Worm (Caenorhabditis elegans): ENCODE data around the gene K07B1.4.

The K07B1.4 gene

ce11 chrV:9332611-9333315, 4.0 kb downstream of the K07B1.4 start:
- TF ChIP-seq nhr-11 (tag; optimal IDR thresholded peaks at IDR 0.05) (peak; percentile 20), unc-62 (GFP tag; optimal IDR thresholded peaks at IDR 0.05 in 1 of 2) (peak in 1 of 2 experiments; percentile 37), unc-62 (tag; optimal IDR thresholded peaks at IDR 0.05) (no peak), lin-38 (GFP tag; IDR thresholded peaks at IDR 0.05) (no peak), lin-15B (tag; optimal IDR thresholded peaks at IDR 0.05) (no peak), daf-16 (GFP tag; optimal IDR thresholded peaks at IDR 0.05) (no peak), daf-16 (tag; optimal IDR thresholded peaks at IDR 0.05) (peak; percentile 40), nhr-76 (tag; optimal IDR thresholded peaks at IDR 0.05) (no peak), aha-1 (tag) (peak; percentile 95), dve-1 (tag; optimal IDR thresholded peaks at IDR 0.05; ENCODE audit: insufficient read depth) (no peak), pha-4 (GFP tag; IDR thresholded peaks at IDR 0.05) (no peak), pha-4 (tag; optimal IDR thresholded peaks at IDR 0.05) (peak; percentile 77), ZK546.5 (tag; optimal IDR thresholded peaks at IDR 0.05) (no peak), nhr-28 (tag; optimal IDR thresholded peaks at IDR 0.05) (peak; percentile 3), ceh-20 (GFP tag; IDR thresholded peaks at IDR 0.05) (no peak), dmd-6 (GFP tag; IDR thresholded peaks at IDR 0.05) (peak; percentile 29), skn-1 (tag; optimal IDR thresholded peaks at IDR 0.05) (no peak)

ce11 chrV:9333316-9334048, 4.7 kb downstream of the K07B1.4 start, which contains the start of gene acl-14:
acl-14 (minus strand) TSS chrV:9333631.
- TF ChIP-seq tag-97 (GFP tag; IDR thresholded peaks at IDR 0.05) (no peak), daf-19 (GFP tag; conservative IDR thresholded peaks at IDR 0.05) (no peak), dmd-6 (GFP tag; IDR thresholded peaks at IDR 0.05) (peak; percentile 31; the same call in 1 of the 2 replicates), daf-12 (tag; optimal IDR thresholded peaks at IDR 0.05) (no peak), daf-16 (GFP tag; optimal IDR thresholded peaks at IDR 0.05) (no peak), daf-16 (tag; optimal IDR thresholded peaks at IDR 0.05) (peak; percentile 34), egl-27 (tag; optimal IDR thresholded peaks at IDR 0.05) (no peak), F37D6.2 (tag; optimal IDR thresholded peaks at IDR 0.05) (no peak), mep-1 (tag; optimal IDR thresholded peaks at IDR 0.05) (peak; percentile 13), aha-1 (tag) (peak; percentile 82), mdl-1 (tag; optimal IDR thresholded peaks at IDR 0.05) (peak in 1 of 2 experiments; percentile 10), nhr-28 (tag; optimal IDR thresholded peaks at IDR 0.05) (peak; percentile 64), ZK337.2 (GFP tag; IDR thresholded peaks at IDR 0.05) (no peak), rbr-2 (tag; optimal IDR thresholded peaks at IDR 0.05) (no peak), mes-2 (tag; optimal IDR thresholded peaks at IDR 0.05; ENCODE audit: poor library complexity, severe bottlenecking) (peak; percentile 28), ama-1 (optimal IDR thresholded peaks at IDR 0.05) (no peak), unc-62 (GFP tag; optimal IDR thresholded peaks at IDR 0.05 in 1 of 2) (peak in 1 of 2 experiments; percentile 36), unc-62 (tag; optimal IDR thresholded peaks at IDR 0.05) (no peak), attf-4 (tag; optimal IDR thresholded peaks at IDR 0.05) (no peak), hlh-30 (tag; optimal IDR thresholded peaks at IDR 0.05; ENCODE audit: insufficient read depth) (peak; percentile 30), dmd-9 (GFP tag; IDR thresholded peaks at IDR 0.05) (no peak)

ce11 chrV:9334216-9334615, 5.4 kb downstream of the K07B1.4 start, which contains the start of gene ucp-4:
ucp-4 (plus strand) TSS chrV:9334298.
- peak; percentile 8 for TF ChIP-seq dve-1 (tag; optimal IDR thresholded peaks at IDR 0.05; ENCODE audit: insufficient read depth)
- no peak for TF ChIP-seq daf-16 (GFP tag; optimal IDR thresholded peaks at IDR 0.05)
- peak; percentile 20 for TF ChIP-seq daf-16 (tag; optimal IDR thresholded peaks at IDR 0.05)
- no peak for TF ChIP-seq dpl-1 (GFP tag; optimal IDR thresholded peaks at IDR 0.05)
- 0 out of 2 replicates have a peak, but pooled peaks have one; percentile 35 for TF ChIP-seq tra-1 (GFP tag; IDR thresholded peaks at IDR 0.05)
- TF ChIP-seq nhr-28 (tag; optimal IDR thresholded peaks at IDR 0.05), result peak; percentile 4
- no peak for TF ChIP-seq lin-15B (tag; optimal IDR thresholded peaks at IDR 0.05)
- TF ChIP-seq hlh-11 (tag; optimal IDR thresholded peaks at IDR 0.05), result peak; percentile 29
- TF ChIP-seq hlh-30 (tag; optimal IDR thresholded peaks at IDR 0.05; ENCODE audit: insufficient read depth), result peak; percentile 14
- TF ChIP-seq dmd-6 (GFP tag; IDR thresholded peaks at IDR 0.05), result peak; percentile 75
- TF ChIP-seq ceh-20 (GFP tag; IDR thresholded peaks at IDR 0.05), result peak; percentile 62; the same call in 1 of the 2 replicates
- TF ChIP-seq attf-4 (tag; optimal IDR thresholded peaks at IDR 0.05), result no peak
- peak in 1 of 2 experiments; percentile 30 for TF ChIP-seq unc-62 (GFP tag; optimal IDR thresholded peaks at IDR 0.05 in 1 of 2)
- no peak for TF ChIP-seq unc-62 (tag; optimal IDR thresholded peaks at IDR 0.05)
- TF ChIP-seq lsy-2 (tag; optimal IDR thresholded peaks at IDR 0.05), result no peak
- TF ChIP-seq T20F7.1 (GFP tag; optimal IDR thresholded peaks at IDR 0.05), result peak; percentile 85
